Fruit fly (Drosophila melanogaster) whole organism, wandering third instar larva: Measurements from ENCODE around the gene Sec10.

Experiments used
- Dfd ChIP-seq: fragments of >200 bp; optimal IDR thresholded peaks from 2 replicates; lab custom pipeline; 2017; ENCODE audit warnings: missing biosample characterization, missing genetic modification characterization
- HLH106 ChIP-seq: fragments of 200-800 bp; optimal IDR thresholded peaks from 3 replicates; lab custom pipeline; 2019; ENCODE audit warnings: missing biosample characterization, mild to moderate bottlenecking, missing genetic modification characterization, moderate library complexity
- Hr83 ChIP-seq: fragments of 200-300 bp; sonication (Bioruptor generic); optimal IDR thresholded peaks from 2 replicates; lab custom pipeline; 2016; ENCODE audit warnings: missing biosample characterization, mild to moderate bottlenecking, missing genetic modification characterization, moderate library complexity; ENCODE audit not compliant: poor library complexity, severe bottlenecking
- Sp1 ChIP-seq: fragments of 200-800 bp; sonication (Bioruptor generic); optimal IDR thresholded peaks from 3 replicates; lab custom pipeline; 2019; ENCODE audit warnings: missing biosample characterization, mild to moderate bottlenecking, missing genetic modification characterization, moderate library complexity
- pan ChIP-seq: fragments of >200 bp; optimal IDR thresholded peaks from 2 replicates; lab custom pipeline; 2017
- tai ChIP-seq: sonication (Bioruptor generic); optimal IDR thresholded peaks from 2 replicates; lab custom pipeline; 2016; ENCODE audit warnings: missing biosample characterization, missing genetic modification characterization
- woc ChIP-seq: sonication (Bioruptor generic); optimal IDR thresholded peaks from 2 replicates; lab custom pipeline; 2016; ENCODE audit warnings: missing biosample characterization, mild to moderate bottlenecking, missing genetic modification characterization

- no peak for TF ChIP-seq tai
- TF ChIP-seq Sp1 (GFP tag; lab: Kevin White, UChicago) = no peak
- no peak for TF ChIP-seq pan (lab: Kevin White, UChicago)
- no peak for TF ChIP-seq Hr83 (GFP tag; lab: Kevin White, UChicago)
- TF ChIP-seq Dfd (GFP tag; lab: Kevin White, UChicago) = no peak
- no peak for TF ChIP-seq HLH106 (tag; lab: Kevin White, UChicago)
- no peak for TF ChIP-seq woc (GFP tag; lab: Kevin White, UChicago)
These were observed 33.2 kb upstream of the Sec10 start for dm6 chr3R:24101437-24101836.
